Worm (Caenorhabditis elegans): ENCODE measurements around the gene farl-11.

- TF ChIP-seq elt-1 (tag; optimal IDR thresholded peaks at IDR 0.05) (no peak), nhr-76 (tag; optimal IDR thresholded peaks at IDR 0.05) (no peak), mdl-1 (tag; optimal IDR thresholded peaks at IDR 0.05) (no peak), elt-2 (tag; optimal IDR thresholded peaks at IDR 0.05) (no peak), zag-1 (tag; optimal IDR thresholded peaks at IDR 0.05) (no peak), R02D3.7 (tag; optimal IDR thresholded peaks at IDR 0.05) (no peak), ceh-82 (tag; optimal IDR thresholded peaks at IDR 0.05) (no peak)
Measured at ce11 chrII:7109956-7110355, 5.1 kb upstream of the farl-11 start, which contains the start of gene F10E7.9.

All from whole organism, L3 larva.